Fruit fly (Drosophila melanogaster) whole organism, wandering third instar larva: ENCODE data around the gene CG11905.

Source experiments
- Abd-B ChIP-seq: fragments of >200 bp; optimal IDR thresholded peaks from 2 replicates; lab custom pipeline; 2017; ENCODE audit warnings: missing biosample characterization, missing genetic modification characterization
- CG32264 ChIP-seq: fragments of 200-800 bp; sonication (Bioruptor generic); optimal IDR thresholded peaks from 2 replicates; lab custom pipeline; 2016; ENCODE audit warnings: missing biosample characterization, missing genetic modification characterization
- CG9705 ChIP-seq: fragments of 200-800 bp; sonication (Bioruptor generic); optimal IDR thresholded peaks from 2 replicates; lab custom pipeline; 2018; ENCODE audit warnings: missing biosample characterization, mild to moderate bottlenecking, missing genetic modification characterization
- CrebA ChIP-seq: fragments of 200-800 bp; sonication (Bioruptor generic); optimal IDR thresholded peaks from 2 replicates; lab custom pipeline; 2016; ENCODE audit warnings: missing biosample characterization, mild to moderate bottlenecking, missing genetic modification characterization, borderline replicate concordance
- Dif ChIP-seq: fragments of 200-275, 200-300 bp; sonication (Bioruptor generic); optimal IDR thresholded peaks from 2 replicates; lab custom pipeline; 2018; ENCODE audit warnings: missing biosample characterization, missing genetic modification characterization; ENCODE audit not compliant: partially characterized antibody
- GATAd ChIP-seq: sonication (Bioruptor generic); optimal IDR thresholded peaks from 2 replicates; lab custom pipeline; 2016; ENCODE audit warnings: missing biosample characterization, missing genetic modification characterization
- HLH106 ChIP-seq: fragments of 200-800 bp; optimal IDR thresholded peaks from 3 replicates; lab custom pipeline; 2019; ENCODE audit warnings: missing biosample characterization, mild to moderate bottlenecking, missing genetic modification characterization, moderate library complexity
- Hnf4 ChIP-seq: fragments of 200-800 bp; sonication (Bioruptor generic); optimal IDR thresholded peaks from 2 replicates; lab custom pipeline; 2016; ENCODE audit warnings: missing biosample characterization, mild to moderate bottlenecking, missing genetic modification characterization
- Hr83 ChIP-seq: fragments of 200-300 bp; sonication (Bioruptor generic); optimal IDR thresholded peaks from 2 replicates; lab custom pipeline; 2016; ENCODE audit warnings: missing biosample characterization, mild to moderate bottlenecking, missing genetic modification characterization, moderate library complexity; ENCODE audit not compliant: poor library complexity, severe bottlenecking
- Jra ChIP-seq: sonication (Bioruptor generic); optimal IDR thresholded peaks from 2 replicates; lab custom pipeline; 2016; ENCODE audit warnings: missing biosample characterization, missing genetic modification characterization
- Mio ChIP-seq: sonication (Bioruptor generic); optimal IDR thresholded peaks from 2 replicates; lab custom pipeline; 2016; ENCODE audit warnings: missing biosample characterization, missing genetic modification characterization
- Myc ChIP-seq: fragments of >200 bp; optimal IDR thresholded peaks from 2 replicates; lab custom pipeline; 2017
- N ChIP-seq: fragments of >200 bp; optimal IDR thresholded peaks from 2 replicates; lab custom pipeline; 2018; ENCODE audit warnings: missing biosample characterization, missing external identifiers, missing genetic modification characterization
- OdsH ChIP-seq: fragments of 200-800 bp; sonication (Bioruptor generic); optimal IDR thresholded peaks from 2 replicates; lab custom pipeline; 2016; ENCODE audit warnings: missing biosample characterization, mild to moderate bottlenecking, missing genetic modification characterization
- Rel ChIP-seq, 2 experiments: fragments of 200-800 bp; sonication (Bioruptor generic) in 1 of 2; optimal IDR thresholded peaks; 2 replicates in 1 of 2; 3 replicates in 1 of 2; lab custom pipeline; 2016 to 2019; ENCODE audit warnings: mild to moderate bottlenecking in 2 of 2, missing biosample characterization in 2 of 2, missing genetic modification characterization in 2 of 2, moderate library complexity in 1 of 2
- Sp1 ChIP-seq: fragments of 200-800 bp; sonication (Bioruptor generic); optimal IDR thresholded peaks from 3 replicates; lab custom pipeline; 2019; ENCODE audit warnings: missing biosample characterization, mild to moderate bottlenecking, missing genetic modification characterization, moderate library complexity
- Vsx2 ChIP-seq: fragments of 200-300, 225-300 bp; sonication (Bioruptor generic); optimal IDR thresholded peaks from 2 replicates; lab custom pipeline; 2018; ENCODE audit warnings: missing biosample characterization, missing genetic modification characterization; ENCODE audit not compliant: partially characterized antibody
- br ChIP-seq: fragments of 200-800 bp; sonication (Bioruptor generic); optimal IDR thresholded peaks from 2 replicates; lab custom pipeline; 2016; ENCODE audit warnings: missing biosample characterization, missing genetic modification characterization
- brk ChIP-seq: fragments of 200-800 bp; sonication (Bioruptor generic); optimal IDR thresholded peaks from 2 replicates; lab custom pipeline; 2016; ENCODE audit warnings: missing biosample characterization, mild to moderate bottlenecking, missing genetic modification characterization
- dl ChIP-seq, 2 experiments: fragments of 175-275, 200-275 bp in 1 of 2; fragments of 200-275 bp in 1 of 2; sonication (Bioruptor generic); optimal IDR thresholded peaks; lab custom pipeline; 2018; ENCODE audit warnings: mild to moderate bottlenecking in 2 of 2, missing biosample characterization in 2 of 2, missing genetic modification characterization in 2 of 2, moderate library complexity in 2 of 2; ENCODE audit not compliant: partially characterized antibody in 2 of 2, insufficient read depth in 1 of 2
- dmrt93B ChIP-seq: fragments of 200-800 bp; sonication (Bioruptor generic); optimal IDR thresholded peaks from 2 replicates; lab custom pipeline; 2018; ENCODE audit warnings: missing biosample characterization, mild to moderate bottlenecking, missing genetic modification characterization
- dsf ChIP-seq: sonication (Bioruptor generic); optimal IDR thresholded peaks from 2 replicates; lab custom pipeline; 2016; ENCODE audit warnings: missing biosample characterization, missing genetic modification characterization, borderline replicate concordance
- ey ChIP-seq: fragments of 200-800 bp; sonication (Bioruptor generic); optimal IDR thresholded peaks from 2 replicates; lab custom pipeline; 2016; ENCODE audit warnings: missing biosample characterization, missing genetic modification characterization
- foxo ChIP-seq, 2 experiments: fragments of 200-800 bp; sonication (Bioruptor generic); optimal IDR thresholded peaks; 2 replicates in 1 of 2; 3 replicates in 1 of 2; lab custom pipeline; 2016 to 2017; ENCODE audit warnings: missing biosample characterization in 2 of 2, missing genetic modification characterization in 2 of 2
- fru ChIP-seq: fragments of 200-800 bp; sonication (Bioruptor generic); optimal IDR thresholded peaks from 3 replicates; lab custom pipeline; 2016; ENCODE audit warnings: missing biosample characterization, mild to moderate bottlenecking, missing genetic modification characterization
- h ChIP-seq: fragments of 200-800 bp; sonication (Bioruptor generic); optimal IDR thresholded peaks from 3 replicates; lab custom pipeline; 2016; ENCODE audit warnings: missing biosample characterization, mild to moderate bottlenecking, missing genetic modification characterization
- jim ChIP-seq: fragments of 175-275, 200-325 bp; sonication (Bioruptor generic); optimal IDR thresholded peaks from 2 replicates; lab custom pipeline; 2016; ENCODE audit warnings: missing biosample characterization, mild to moderate bottlenecking, missing genetic modification characterization
- lola ChIP-seq: fragments of >200 bp; optimal IDR thresholded peaks from 2 replicates; lab custom pipeline; 2017; ENCODE audit warnings: missing biosample characterization, missing genetic modification characterization
- pan ChIP-seq: fragments of >200 bp; optimal IDR thresholded peaks from 2 replicates; lab custom pipeline; 2017
- psq ChIP-seq: fragments of 200-800 bp; sonication (Bioruptor generic); optimal IDR thresholded peaks from 3 replicates; lab custom pipeline; 2017; ENCODE audit warnings: missing biosample characterization, mild to moderate bottlenecking, missing genetic modification characterization, moderate library complexity
- rgr ChIP-seq: fragments of 200-800 bp; sonication (Bioruptor generic); optimal IDR thresholded peaks from 3 replicates; lab custom pipeline; 2016; ENCODE audit warnings: missing biosample characterization, mild to moderate bottlenecking, missing genetic modification characterization
- sage ChIP-seq: fragments of 200-800 bp; sonication (Bioruptor generic); optimal IDR thresholded peaks from 2 replicates; lab custom pipeline; 2016; ENCODE audit warnings: missing biosample characterization, mild to moderate bottlenecking, missing genetic modification characterization
- sv ChIP-seq: fragments of 200-800 bp; sonication (Bioruptor generic); optimal IDR thresholded peaks from 3 replicates; lab custom pipeline; 2016; ENCODE audit warnings: missing biosample characterization, missing genetic modification characterization
- tai ChIP-seq: sonication (Bioruptor generic); optimal IDR thresholded peaks from 2 replicates; lab custom pipeline; 2016; ENCODE audit warnings: missing biosample characterization, missing genetic modification characterization
- usp ChIP-seq: fragments of >200 bp; optimal IDR thresholded peaks from 2 replicates; lab custom pipeline; 2017; ENCODE audit warnings: missing biosample characterization, missing genetic modification characterization
- woc ChIP-seq: sonication (Bioruptor generic); optimal IDR thresholded peaks from 2 replicates; lab custom pipeline; 2016; ENCODE audit warnings: missing biosample characterization, mild to moderate bottlenecking, missing genetic modification characterization

The CG11905 gene

dm6 chr3L:16935284-16935683, at the start of gene CG11905:
TSS of gene CG11905 (minus strand) at chr3L:16935536.
- peak; percentile 34 for TF ChIP-seq Vsx2 (GFP tag; lab: Kevin White, UChicago)
- no peak for TF ChIP-seq usp (GFP tag; lab: Kevin White, UChicago)
- peak; percentile 7 for TF ChIP-seq psq (GFP tag; lab: Kevin White, UChicago)
- TF ChIP-seq CG32264 (GFP tag; lab: Kevin White, UChicago): no peak
- peak; percentile 6 for TF ChIP-seq fru (GFP tag; lab: Kevin White, UChicago)
- TF ChIP-seq pan (lab: Kevin White, UChicago): no peak
- peak; percentile 26 for TF ChIP-seq Dif (GFP tag; lab: Kevin White, UChicago)
- TF ChIP-seq Rel (GFP tag; optimal IDR thresholded peaks at IDR 0.05; lab: Kevin White, UChicago): no peak
- TF ChIP-seq Rel (tag; optimal IDR thresholded peaks at IDR 0.05; lab: Kevin White, UChicago): no peak
- no peak for TF ChIP-seq ey (GFP tag; lab: Kevin White, UChicago)
- TF ChIP-seq, all 38 proteins: peak for 4

dm6 chr3L:16984813-16985387, 49.6 kb upstream of the CG11905 start:
- TF ChIP-seq Sp1 (no peak), N (GFP tag; lab: Kevin White, UChicago) (no peak), OdsH (no peak), foxo (GFP tag; optimal IDR thresholded peaks at IDR 0.05; lab: Kevin White, UChicago) (no peak), CrebA (GFP tag; lab: Kevin White, UChicago) (no peak), dsf (GFP tag; lab: Kevin White, UChicago) (no peak), Mio (GFP tag; lab: Kevin White, UChicago) (no peak), Abd-B (GFP tag; lab: Kevin White, UChicago) (no peak), lola (GFP tag; lab: Kevin White, UChicago) (no peak)

dm6 chr3L:16984042-16984441, 48.7 kb upstream of the CG11905 start:
- TF ChIP-seq h (GFP tag; lab: Kevin White, UChicago) (peak; percentile 14), Dif (GFP tag; lab: Kevin White, UChicago) (no peak), HLH106 (tag; lab: Kevin White, UChicago) (no peak), Jra (GFP tag; lab: Kevin White, UChicago) (no peak), tai (GFP tag; lab: Kevin White, UChicago) (no peak), CG9705 (GFP tag; lab: Kevin White, UChicago) (no peak), dsf (GFP tag; lab: Kevin White, UChicago) (no peak), sage (GFP tag; lab: Kevin White, UChicago) (peak; percentile 20), Rel (GFP tag; optimal IDR thresholded peaks at IDR 0.05; lab: Kevin White, UChicago) (no peak), Rel (tag; optimal IDR thresholded peaks at IDR 0.05; lab: Kevin White, UChicago) (peak; percentile 71), CrebA (GFP tag; lab: Kevin White, UChicago) (peak; percentile 66), ey (GFP tag; lab: Kevin White, UChicago) (no peak), Sp1 (no peak), Mio (GFP tag; lab: Kevin White, UChicago) (no peak)
- TF ChIP-seq, all 38 proteins: peak for 4

dm6 chr3L:16981114-16981648, 45.8 kb upstream of the CG11905 start:
- no peak for TF ChIP-seq Hr83
- TF ChIP-seq sage (GFP tag; lab: Kevin White, UChicago): no peak
- no peak for TF ChIP-seq psq (GFP tag; lab: Kevin White, UChicago)
- TF ChIP-seq Mio (GFP tag; lab: Kevin White, UChicago): no peak
- peak; percentile 12 for TF ChIP-seq rgr (GFP tag; lab: Kevin White, UChicago)
- no peak for TF ChIP-seq Rel (GFP tag; optimal IDR thresholded peaks at IDR 0.05; lab: Kevin White, UChicago)
- TF ChIP-seq Rel (tag; optimal IDR thresholded peaks at IDR 0.05; lab: Kevin White, UChicago): peak; percentile 35
- no peak for TF ChIP-seq GATAd (GFP tag; lab: Kevin White, UChicago)
- no peak for TF ChIP-seq jim (GFP tag; lab: Kevin White, UChicago)
- no peak for TF ChIP-seq N (GFP tag; lab: Kevin White, UChicago)
- TF ChIP-seq Sp1: peak; percentile 20
- TF ChIP-seq OdsH: peak; percentile 3
- TF ChIP-seq sv (GFP tag; lab: Kevin White, UChicago): no peak
- no peak for TF ChIP-seq fru (GFP tag; lab: Kevin White, UChicago)
- no peak for TF ChIP-seq CrebA (GFP tag; lab: Kevin White, UChicago)
- TF ChIP-seq Hnf4 (GFP tag; lab: Kevin White, UChicago): no peak
- TF ChIP-seq woc (GFP tag; lab: Kevin White, UChicago): no peak
- TF ChIP-seq dmrt93B: no peak
- TF ChIP-seq CG32264 (GFP tag; lab: Kevin White, UChicago): no peak
- TF ChIP-seq brk (GFP tag; lab: Kevin White, UChicago): no peak
- no peak for TF ChIP-seq tai (GFP tag; lab: Kevin White, UChicago)
- TF ChIP-seq dsf (GFP tag; lab: Kevin White, UChicago): no peak
- no peak for TF ChIP-seq Jra (GFP tag; lab: Kevin White, UChicago)
- TF ChIP-seq Abd-B (GFP tag; lab: Kevin White, UChicago): no peak
- TF ChIP-seq br (GFP tag; lab: Kevin White, UChicago): peak; percentile 51
- no peak for TF ChIP-seq pan (lab: Kevin White, UChicago)
- no peak for TF ChIP-seq CG9705 (GFP tag; lab: Kevin White, UChicago)
- peak; percentile 81 for TF ChIP-seq Myc
- no peak for TF ChIP-seq usp (GFP tag; lab: Kevin White, UChicago)
- TF ChIP-seq lola (GFP tag; lab: Kevin White, UChicago): no peak
- TF ChIP-seq HLH106 (tag; lab: Kevin White, UChicago): no peak
- TF ChIP-seq ey (GFP tag; lab: Kevin White, UChicago): no peak
- peak in 1 of 2 experiments; percentile 35 for TF ChIP-seq foxo (GFP tag; optimal IDR thresholded peaks at IDR 0.05; lab: Kevin White, UChicago)
- no peak for TF ChIP-seq Dif (GFP tag; lab: Kevin White, UChicago)
- no peak for TF ChIP-seq dl (GFP tag; optimal IDR thresholded peaks at IDR 0.05; lab: Kevin White, UChicago; ENCODE audit: insufficient read depth in 1 of 2, partially characterized antibody in 2 of 2)
